Worm (Caenorhabditis elegans) whole organism, dauer: ENCODE measurements around the gene K05F1.6.
"Not testable (repeated sequence)": the region's sequence is repeated elsewhere in the genome, so short reads cannot be mapped to it uniquely, and the experiment has no call there.

Source experiments
- unc-62 ChIP-seq: sonication (generic microtip); optimal IDR thresholded peaks from 2 replicates; lab custom pipeline; 2017; ENCODE audit warnings: missing biosample characterization, missing genetic modification reagents, missing genetic modification characterization

The K05F1.6 gene

DNA sequence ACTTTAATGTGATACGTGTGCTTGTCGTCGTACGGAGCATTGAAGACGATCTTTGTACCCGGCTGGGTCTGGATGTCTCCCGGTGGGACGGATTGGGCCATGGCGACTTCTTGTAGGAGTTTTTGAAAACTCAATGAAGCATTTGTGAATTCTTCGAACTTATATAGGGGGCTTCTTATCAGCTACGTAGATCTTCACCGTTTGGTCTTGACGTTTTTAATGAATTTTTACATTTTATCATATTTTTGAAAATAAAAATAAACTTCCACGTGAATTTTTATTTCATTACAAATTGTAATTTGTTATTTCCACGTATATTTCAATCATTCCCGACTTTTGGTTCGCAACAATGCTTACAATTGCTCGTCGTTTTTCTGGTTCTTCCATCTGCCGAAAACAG is 27.9 kb downstream of the K05F1.6 start, which contains the start of the genes msp-64 and ZK1248.5:
Gene msp-64, minus strand, starts transcription at position 101 of the 400 bp plus-strand sequence.
Gene ZK1248.5, plus strand, starts transcription at position 285 of the 400 bp plus-strand sequence.
- no peak for TF ChIP-seq unc-62 (GFP tag; lab: Kevin White, UChicago)

DNA sequence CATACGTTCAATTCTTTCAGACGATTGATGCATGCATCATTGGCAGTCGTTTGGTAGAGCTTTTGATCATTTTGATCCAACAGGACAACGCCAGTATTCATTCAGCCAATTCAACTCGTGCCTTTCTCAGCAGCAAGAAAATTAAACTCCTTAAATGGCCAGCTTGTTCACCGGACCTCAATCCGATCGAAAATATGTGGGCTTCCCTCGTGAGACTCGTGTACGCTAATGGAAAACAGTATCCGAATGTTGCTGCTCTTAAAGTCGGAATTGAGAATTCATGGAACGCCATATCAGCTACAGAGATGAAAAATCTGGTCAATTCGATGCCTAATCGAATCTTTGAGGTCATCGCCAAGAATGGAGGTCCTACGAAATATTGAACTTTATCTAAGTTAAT is 33.1 kb downstream of the K05F1.6 start, which contains the start of gene wago-5:
Gene wago-5, minus strand, starts transcription at position 101 of the 400 bp plus-strand sequence.
- not testable (repeated sequence) for TF ChIP-seq unc-62 (GFP tag; lab: Kevin White, UChicago)

DNA sequence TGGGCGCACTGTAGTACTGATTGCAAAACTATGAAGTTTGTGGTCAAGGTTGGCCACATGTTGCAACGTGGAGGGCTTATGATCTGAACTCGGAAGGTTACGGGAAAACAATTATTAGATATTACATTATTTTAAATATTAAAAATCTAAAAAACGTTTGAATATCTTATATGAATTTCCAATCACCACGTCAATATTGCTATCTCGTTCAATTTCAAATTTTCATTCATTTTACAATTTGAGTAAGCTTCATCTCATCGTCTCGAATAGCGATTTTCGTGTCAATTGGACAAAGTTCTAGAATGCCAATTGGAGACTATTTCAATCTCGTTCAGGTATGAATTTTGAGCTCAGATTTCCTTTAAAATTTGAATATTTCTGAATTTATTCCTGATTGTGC is 34.0 kb downstream of the K05F1.6 start, which contains the start of gene ZK1248.20:
Gene ZK1248.20, plus strand, starts transcription at position 301 of the 400 bp plus-strand sequence.
- TF ChIP-seq unc-62 (GFP tag; lab: Kevin White, UChicago): no peak

DNA sequence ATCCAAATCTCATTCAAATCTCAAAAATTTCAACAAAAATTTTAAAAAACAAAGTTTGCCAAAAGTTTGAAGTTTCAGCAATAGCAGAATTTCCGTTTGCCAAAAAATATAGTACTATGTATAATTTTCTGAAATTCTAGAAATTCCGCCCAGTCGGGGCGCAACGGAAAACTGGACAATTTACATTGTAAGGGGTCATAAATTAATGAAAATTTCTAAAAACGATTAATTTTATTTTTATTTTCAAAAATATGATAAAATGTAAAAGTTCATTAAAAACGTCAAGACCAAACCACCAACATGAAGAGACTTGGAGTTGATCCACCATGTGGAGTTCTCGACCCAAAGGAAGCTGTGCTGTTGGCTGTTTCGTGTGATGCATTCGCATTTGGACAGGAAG is 36.0 kb downstream of the K05F1.6 start, which contains the start of gene ZK1248.4:
Gene ZK1248.4, plus strand, starts transcription at position 301 of the 400 bp plus-strand sequence.
- TF ChIP-seq unc-62 (GFP tag; lab: Kevin White, UChicago): no peak

DNA sequence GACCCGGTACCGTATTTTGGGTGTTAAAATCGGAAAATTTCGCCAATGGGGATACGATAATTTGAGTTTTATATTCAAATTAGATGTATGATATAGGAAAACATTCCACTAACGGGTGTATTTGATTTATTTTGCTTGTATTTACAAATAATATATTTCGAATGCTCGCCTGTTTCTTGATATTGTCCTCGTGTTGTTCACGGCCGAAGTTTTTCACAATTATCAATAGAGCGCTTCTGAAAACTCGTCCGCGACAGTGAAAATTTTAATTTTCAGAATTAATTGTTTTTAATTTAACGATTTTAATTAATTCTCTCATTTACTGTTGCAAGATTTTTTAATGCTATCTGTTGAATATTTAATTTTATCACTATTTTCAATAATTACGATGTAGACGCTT is 37.3 kb downstream of the K05F1.6 start:
- no peak for TF ChIP-seq unc-62 (GFP tag; lab: Kevin White, UChicago)

DNA sequence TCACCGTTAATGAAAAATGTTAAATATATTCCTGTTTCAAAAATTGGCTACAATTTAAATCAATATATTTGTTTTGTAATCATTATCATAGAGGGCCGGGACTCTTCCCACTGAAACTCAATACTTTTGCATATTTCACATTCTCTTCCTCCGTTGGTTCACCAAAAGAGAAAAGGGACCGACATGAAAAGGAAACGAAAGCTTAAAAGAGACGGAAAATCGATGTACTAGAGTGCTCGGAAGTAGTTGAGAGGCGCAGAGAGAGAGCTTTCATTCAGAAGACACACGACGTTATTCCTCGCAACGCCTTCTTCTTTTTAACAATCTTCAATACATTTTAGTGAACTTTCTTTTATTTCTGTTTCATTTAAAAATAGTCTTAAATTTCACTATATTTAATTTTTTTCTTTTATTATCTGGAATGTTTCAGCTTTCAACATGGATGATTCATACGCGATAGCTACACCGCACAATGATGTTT is 38.0 kb downstream of the K05F1.6 start, which contains the start of gene ehs-1:
Gene ehs-1, plus strand, starts transcription at position 431 of the 481 bp plus-strand sequence.
- TF ChIP-seq unc-62 (GFP tag; lab: Kevin White, UChicago): no peak

DNA sequence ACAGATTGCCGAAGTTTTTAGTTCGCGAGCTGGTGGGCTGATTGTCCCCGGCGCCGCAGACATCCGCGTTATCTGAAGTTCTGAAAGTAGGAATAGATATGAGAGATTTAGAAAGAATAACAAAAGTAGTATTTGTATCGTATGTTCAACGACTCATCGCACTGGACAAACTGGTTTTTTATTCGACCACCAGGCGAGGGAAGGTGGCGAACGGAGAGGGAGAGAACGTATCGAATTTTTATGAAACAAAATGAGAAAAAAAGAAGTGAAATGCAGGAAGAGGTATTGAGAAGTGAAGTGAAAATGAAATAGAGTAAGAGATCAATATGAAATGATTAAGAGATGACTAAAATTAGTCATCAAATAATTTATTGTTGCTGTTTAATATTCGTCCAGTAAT is 45.0 kb downstream of the K05F1.6 start, which contains the start of gene tbc-2:
Gene tbc-2, minus strand, starts transcription at position 80 of the 400 bp plus-strand sequence.
- TF ChIP-seq unc-62 (GFP tag; lab: Kevin White, UChicago): no peak

DNA sequence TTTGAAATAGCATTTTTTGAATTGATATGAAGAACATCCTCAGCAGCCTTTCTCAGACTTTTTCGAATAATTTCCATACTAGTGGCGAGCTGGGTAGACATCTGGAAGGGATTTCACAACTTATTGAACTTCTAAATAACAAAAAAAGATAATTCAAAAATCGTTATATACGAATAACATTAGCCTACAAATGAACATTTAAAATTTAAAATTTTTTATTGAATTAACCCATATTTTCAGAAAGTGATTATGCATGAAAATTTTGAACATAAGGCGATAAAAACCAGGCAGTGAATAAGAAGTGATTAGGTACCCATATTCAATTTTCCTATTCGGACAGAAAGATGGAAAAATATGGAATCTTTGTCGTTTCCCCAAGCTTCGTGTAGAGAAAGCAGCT is 46.2 kb downstream of the K05F1.6 start, which contains the start of gene ZK1248.11:
Gene ZK1248.11, minus strand, starts transcription at position 101 of the 400 bp plus-strand sequence.
- no peak for TF ChIP-seq unc-62 (GFP tag; lab: Kevin White, UChicago)

DNA sequence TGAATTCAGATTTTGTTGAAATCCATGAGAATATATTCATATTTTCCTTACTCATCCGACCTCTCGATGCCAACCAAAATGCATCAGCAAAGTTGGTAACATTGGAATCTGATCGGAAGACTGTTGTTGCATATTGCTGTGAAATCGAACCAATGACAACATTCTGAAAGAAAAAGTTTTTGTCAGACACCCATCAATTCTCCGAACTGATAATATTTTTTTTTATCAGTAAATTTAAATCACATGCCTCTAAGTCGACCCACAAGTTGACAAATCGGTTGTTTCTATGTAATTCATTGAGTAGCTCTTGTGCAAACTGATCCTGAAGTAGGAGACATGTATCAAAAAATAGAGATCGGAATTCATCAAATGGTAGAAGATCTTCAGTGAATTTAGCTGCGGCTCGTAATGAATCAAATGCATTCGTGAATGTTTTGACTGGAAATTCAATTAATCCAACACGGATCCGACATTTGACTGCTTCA is 47.7 kb downstream of the K05F1.6 start, which contains the start of gene col-74:
Gene col-74, plus strand, starts transcription at position 435 of the 485 bp plus-strand sequence.
- no peak for TF ChIP-seq unc-62 (GFP tag; lab: Kevin White, UChicago)

DNA sequence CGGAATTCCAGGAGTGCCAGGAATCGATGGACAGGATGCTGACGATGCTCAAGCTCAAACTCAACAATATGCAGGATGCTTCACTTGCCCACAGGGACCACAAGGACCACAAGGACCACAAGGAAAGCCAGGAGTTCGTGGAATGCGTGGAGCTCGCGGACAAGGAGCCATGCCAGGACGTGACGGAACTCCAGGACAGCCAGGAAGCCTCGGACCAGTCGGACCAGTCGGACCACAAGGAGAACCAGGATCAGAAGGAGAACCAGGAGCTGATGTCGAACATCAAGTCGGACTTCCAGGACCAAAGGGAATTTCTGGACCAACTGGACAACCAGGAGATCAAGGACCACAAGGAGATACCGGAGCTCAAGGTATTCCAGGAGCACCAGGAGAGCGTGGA is 49.1 kb downstream of the K05F1.6 start:
- no peak for TF ChIP-seq unc-62 (GFP tag; lab: Kevin White, UChicago)

DNA sequence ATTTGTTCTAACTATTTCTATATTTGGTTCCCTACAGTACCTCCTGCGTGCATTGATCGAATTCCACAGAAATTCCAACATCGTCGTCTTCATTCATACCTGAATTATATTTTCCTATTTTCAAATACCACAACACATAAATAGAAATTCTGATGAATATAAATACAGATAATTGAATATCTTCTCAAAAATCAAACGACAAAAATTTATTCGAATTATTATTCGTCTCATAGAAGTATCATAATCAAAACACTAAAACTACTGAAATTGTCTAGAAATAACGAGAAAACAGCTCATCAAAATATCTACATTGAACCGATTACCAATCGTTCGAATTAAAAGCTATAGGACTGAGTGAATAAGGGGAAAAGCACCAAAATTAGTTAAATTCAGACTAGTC is 50.8 kb downstream of the K05F1.6 start, which contains the start of gene gtap-1:
Gene gtap-1, minus strand, starts transcription at position 101 of the 400 bp plus-strand sequence.
- no peak for TF ChIP-seq unc-62 (GFP tag; lab: Kevin White, UChicago)

DNA sequence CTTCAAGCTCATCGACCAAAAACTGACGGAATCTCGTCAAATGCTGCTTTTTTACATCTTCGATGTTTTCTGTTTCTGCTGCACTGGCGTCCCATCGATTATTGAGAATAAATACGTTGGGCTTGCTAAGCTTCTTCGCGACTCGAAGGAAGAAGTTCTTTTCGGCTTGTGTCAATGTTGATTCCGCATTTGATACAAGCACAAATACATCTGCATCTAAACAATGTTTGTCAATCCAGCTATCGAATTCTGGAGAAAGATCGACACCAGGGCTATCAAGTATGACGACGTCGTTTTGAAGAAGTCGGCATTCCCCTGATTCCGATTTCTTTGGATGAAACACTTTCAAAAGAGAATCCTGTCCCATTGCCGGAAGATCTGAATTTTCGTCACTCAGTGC is 52.8 kb downstream of the K05F1.6 start:
- TF ChIP-seq unc-62 (GFP tag; lab: Kevin White, UChicago): no peak

DNA sequence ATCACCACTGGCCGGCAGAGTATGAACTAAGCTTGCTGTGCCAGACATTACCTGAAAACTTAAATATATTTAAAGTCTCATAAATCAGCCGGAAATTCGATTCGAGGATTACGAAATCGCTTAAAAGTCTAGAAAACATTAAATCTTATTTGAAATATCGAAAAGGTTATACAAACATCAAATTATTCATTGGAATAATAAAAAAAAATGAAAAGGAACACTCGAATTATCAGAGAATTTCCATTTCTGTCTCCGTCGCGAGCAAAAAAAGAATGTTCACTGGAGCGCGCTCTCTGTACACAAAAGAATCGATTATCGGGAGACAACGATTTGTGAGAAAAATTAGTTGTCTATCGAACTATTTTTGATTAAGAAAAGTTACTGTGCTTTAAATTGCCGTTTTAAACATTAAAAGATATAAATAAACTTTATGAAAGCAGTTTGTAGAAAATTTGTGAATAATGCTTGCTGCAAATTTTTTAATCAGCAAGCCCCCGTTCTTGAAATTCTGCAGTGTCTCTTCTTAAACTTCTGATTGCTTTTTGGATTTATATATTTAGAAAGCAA is 53.9 kb downstream of the K05F1.6 start, which contains the start of gene fzo-1:
Gene fzo-1, minus strand, starts transcription at position 51 of the 567 bp plus-strand sequence.
- TF ChIP-seq unc-62 (GFP tag; lab: Kevin White, UChicago): no peak
